Fruit fly (Drosophila melanogaster): ENCODE results near the gene CG6277.

Gene CG6277

DNA sequence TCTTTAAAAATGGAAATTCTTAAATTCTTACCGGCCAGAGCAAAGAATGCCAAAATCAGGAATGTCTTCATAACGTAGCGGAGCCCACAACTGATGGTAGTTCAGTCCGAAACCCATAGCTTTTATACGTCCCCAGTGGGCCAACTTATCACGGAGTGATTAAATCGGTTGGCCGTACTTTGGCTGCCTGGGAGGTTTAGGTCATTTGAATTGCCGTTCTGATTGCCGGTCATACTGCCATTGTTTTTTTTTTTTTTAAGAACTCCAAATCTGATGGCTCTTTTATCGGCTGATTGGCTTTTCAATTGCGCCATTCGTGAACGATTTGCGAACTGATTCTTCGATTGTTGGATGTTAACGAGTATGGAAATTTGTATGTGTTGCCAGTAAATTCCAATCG, at the start of gene CG6277:
CG6277 (minus strand) TSS at position 101 of the 400 bp plus-strand sequence.
- TF ChIP-seq psq (optimal IDR thresholded peaks at IDR 0.05) (no peak), h (optimal IDR thresholded peaks at IDR 0.05) (no peak), insv (optimal IDR thresholded peaks at IDR 0.05) (no peak), Myc (optimal IDR thresholded peaks at IDR 0.05) (no peak), Sin3A (optimal IDR thresholded peaks at IDR 0.05) (no peak), ttk (optimal IDR thresholded peaks at IDR 0.05) (no peak)

DNA sequence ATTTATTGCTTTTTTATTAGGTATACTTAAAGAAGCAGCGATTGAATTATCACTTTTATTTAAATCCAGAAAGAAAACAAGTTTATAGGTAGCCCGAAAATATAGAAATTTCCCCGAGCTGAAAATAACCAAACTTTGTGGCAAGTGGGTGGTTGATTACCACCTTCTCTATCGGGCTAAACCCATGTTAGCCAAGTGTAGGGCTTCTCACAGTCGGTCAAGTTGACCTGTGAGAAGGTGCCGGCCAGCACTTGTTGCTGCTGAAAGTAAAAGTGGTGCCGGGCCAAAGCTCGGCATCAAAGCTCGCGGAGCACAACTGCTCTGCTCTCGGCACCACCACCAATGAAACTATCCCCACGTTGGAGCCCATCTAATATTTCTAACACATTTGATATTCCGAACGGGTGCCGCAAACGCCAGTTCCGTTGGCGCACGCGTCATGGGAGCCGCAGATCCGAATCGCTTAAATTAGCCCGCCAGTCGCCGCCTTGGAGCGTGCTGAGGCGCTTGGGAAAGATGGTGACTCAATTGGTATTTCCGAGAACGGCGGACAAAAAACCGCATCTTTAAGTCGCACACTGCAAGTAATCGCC, 48.0 kb upstream of the CG6277 start:
- TF ChIP-seq psq (optimal IDR thresholded peaks at IDR 0.05): no peak
- TF ChIP-seq h (optimal IDR thresholded peaks at IDR 0.05): no peak
- no peak for TF ChIP-seq Myc (optimal IDR thresholded peaks at IDR 0.05)
- no peak for TF ChIP-seq insv (optimal IDR thresholded peaks at IDR 0.05)
- no peak for TF ChIP-seq ttk (optimal IDR thresholded peaks at IDR 0.05)
- no peak for TF ChIP-seq Sin3A (optimal IDR thresholded peaks at IDR 0.05)

DNA sequence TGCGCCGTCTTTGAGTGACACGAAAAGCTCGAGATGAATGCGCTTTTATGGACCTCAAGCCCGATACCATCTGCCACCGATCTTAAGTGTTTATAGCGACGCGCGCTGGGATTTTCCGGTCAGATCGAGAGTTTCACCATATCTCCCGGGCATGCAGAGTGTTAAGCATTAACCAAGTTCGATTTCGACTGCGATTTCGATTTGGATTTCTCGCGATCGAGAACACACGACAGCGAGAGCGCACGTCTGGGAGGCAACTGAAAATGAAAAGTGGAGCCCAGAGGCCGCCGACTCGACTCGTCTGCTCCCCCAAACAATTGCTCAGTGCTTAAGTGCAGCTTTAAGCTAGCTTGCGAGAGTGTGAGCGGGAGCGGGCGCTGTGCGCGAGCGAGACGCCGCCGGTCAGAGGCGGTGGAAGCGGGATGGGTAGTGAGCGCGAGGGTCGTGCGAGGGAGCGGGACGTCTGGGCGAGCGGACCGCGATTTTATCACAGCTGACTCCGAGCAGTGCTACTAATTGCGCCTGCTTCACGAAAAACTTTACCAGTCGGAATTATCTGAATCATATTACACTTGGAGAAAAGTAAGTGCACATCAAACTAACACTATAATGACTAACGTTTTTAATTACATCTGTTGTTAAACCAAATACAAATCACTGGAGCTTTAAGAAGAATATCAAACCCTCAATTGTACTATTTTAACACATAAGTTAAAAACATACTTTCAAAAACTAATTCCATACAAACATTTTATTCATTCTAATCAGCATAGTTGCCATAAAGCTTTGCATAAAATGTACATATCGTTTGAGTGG, 47.0 kb upstream of the CG6277 start, which contains the start of gene spz:
spz (minus strand) TSS at position 261 of the 816 bp plus-strand sequence.
- no peak for TF ChIP-seq Sin3A (optimal IDR thresholded peaks at IDR 0.05)
- TF ChIP-seq ttk (optimal IDR thresholded peaks at IDR 0.05): no peak
- no peak for TF ChIP-seq Myc (optimal IDR thresholded peaks at IDR 0.05)
- no peak for TF ChIP-seq psq (optimal IDR thresholded peaks at IDR 0.05)
- TF ChIP-seq h (optimal IDR thresholded peaks at IDR 0.05): no peak
- no peak for TF ChIP-seq insv (optimal IDR thresholded peaks at IDR 0.05)

DNA sequence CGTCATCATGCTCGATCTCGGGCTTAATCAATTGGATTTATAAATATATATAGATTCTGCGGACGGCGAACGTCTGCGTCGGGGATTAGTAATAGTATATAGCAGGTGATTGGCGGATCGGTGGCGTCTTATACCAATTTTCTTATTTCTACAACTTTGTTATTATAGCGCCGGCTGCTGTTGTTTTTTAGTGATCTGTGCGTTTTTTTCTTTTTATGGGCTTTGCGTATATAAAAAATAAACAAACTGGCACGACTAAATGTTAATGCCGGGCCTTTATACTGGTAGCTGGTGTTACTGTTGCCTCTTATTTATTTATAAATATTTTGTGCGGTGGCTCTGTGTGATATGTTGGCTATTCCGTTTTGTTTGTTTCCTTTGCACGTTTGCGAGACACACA, 46.2 kb upstream of the CG6277 start:
- TF ChIP-seq Sin3A (optimal IDR thresholded peaks at IDR 0.05): no peak
- TF ChIP-seq psq (optimal IDR thresholded peaks at IDR 0.05): no peak
- no peak for TF ChIP-seq ttk (optimal IDR thresholded peaks at IDR 0.05)
- no peak for TF ChIP-seq insv (optimal IDR thresholded peaks at IDR 0.05)
- TF ChIP-seq h (optimal IDR thresholded peaks at IDR 0.05): no peak
- TF ChIP-seq Myc (optimal IDR thresholded peaks at IDR 0.05): no peak

DNA sequence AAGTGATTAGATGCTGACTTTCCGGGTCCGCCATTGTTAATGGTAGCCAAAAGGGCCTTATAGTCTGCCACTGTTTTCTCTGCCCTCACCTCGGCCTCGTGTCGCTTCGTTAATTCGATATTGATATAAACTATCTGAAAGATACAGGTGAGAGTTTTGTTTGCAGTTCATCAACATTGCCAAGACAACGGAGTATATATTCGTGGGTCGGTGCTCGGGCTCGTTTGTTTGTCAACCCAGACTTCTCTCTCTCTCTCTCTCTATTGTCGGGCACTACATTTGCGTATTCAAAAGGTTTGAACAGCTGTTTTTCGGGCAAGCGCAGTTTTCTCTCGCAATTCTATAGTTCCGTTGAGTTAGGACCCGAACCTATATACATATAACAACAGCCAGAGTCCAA, 44.3 kb upstream of the CG6277 start:
- TF ChIP-seq Myc (optimal IDR thresholded peaks at IDR 0.05) (no peak), Sin3A (optimal IDR thresholded peaks at IDR 0.05) (no peak)

DNA sequence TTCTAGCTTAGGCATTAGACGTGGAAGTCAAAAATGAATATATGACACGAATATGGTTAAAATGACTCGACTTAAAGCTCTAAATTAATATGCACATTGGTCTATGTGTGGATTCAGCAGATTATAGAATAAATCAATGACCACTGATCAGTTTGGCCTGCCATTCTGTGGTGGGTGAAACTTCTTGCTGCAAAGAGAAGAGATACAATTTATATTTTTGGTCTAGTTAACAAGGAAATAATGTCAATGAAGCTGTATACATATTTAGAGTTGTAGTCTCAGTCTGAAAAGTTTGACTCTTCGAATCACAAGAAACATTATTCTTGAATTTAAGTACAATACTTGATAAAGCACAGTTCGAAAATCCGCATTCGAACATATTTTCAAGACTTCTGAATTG, 42.1 kb upstream of the CG6277 start, which contains the start of gene CG43935:
CG43935 (plus strand) TSS at position 301 of the 400 bp plus-strand sequence.
- TF ChIP-seq h (optimal IDR thresholded peaks at IDR 0.05): no peak
- TF ChIP-seq insv (optimal IDR thresholded peaks at IDR 0.05): no peak
- no peak for TF ChIP-seq psq (optimal IDR thresholded peaks at IDR 0.05)
- no peak for TF ChIP-seq Sin3A (optimal IDR thresholded peaks at IDR 0.05)
- no peak for TF ChIP-seq ttk (optimal IDR thresholded peaks at IDR 0.05)
- TF ChIP-seq Myc (optimal IDR thresholded peaks at IDR 0.05): no peak

DNA sequence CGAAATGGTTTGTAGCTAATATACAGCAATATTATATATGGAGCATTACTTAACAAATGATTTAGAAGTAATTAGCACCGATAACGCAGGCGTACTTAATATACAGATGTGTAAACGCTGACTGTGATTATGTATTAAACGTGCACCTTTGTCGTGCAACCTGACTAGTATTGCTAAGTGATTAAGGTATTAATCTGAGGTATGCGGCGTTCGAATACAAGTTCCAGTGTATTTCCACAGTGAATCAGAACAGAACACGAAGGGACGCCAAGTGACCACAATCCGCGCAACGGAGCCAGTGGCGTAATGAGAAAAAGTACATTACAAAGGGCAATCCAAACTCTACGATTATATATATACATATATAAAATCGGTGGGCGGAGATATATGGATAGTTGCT, 41.1 kb upstream of the CG6277 start, which contains the start of gene Nep5:
Nep5 (minus strand) TSS at position 101 of the 400 bp plus-strand sequence.
- TF ChIP-seq insv (optimal IDR thresholded peaks at IDR 0.05) (no peak), h (optimal IDR thresholded peaks at IDR 0.05) (no peak), Sin3A (optimal IDR thresholded peaks at IDR 0.05) (no peak), Myc (optimal IDR thresholded peaks at IDR 0.05) (no peak), ttk (optimal IDR thresholded peaks at IDR 0.05) (no peak), psq (optimal IDR thresholded peaks at IDR 0.05) (no peak)

DNA sequence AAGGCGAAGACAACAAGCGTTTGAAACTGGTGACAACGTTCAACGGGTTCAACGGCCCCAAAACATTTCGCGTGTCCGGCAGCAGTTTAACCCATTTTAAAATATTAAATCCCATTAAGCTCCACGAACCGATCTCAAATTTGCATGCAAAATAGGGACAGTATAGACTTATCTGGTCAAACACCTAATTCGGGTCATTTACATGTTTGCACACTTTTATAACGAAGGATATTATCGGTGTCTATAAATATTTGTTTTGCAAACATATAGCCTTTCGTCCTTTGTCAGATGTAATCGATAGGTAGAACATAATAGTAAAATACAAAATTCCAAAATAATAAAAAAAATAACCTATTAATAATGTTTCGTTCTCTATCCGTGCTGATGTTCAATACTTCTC, 38.9 kb upstream of the CG6277 start, which contains the start of gene CG34292:
CG34292 (plus strand) TSS at position 301 of the 400 bp plus-strand sequence.
- no peak for TF ChIP-seq insv (optimal IDR thresholded peaks at IDR 0.05)
- TF ChIP-seq ttk (optimal IDR thresholded peaks at IDR 0.05): no peak
- no peak for TF ChIP-seq h (optimal IDR thresholded peaks at IDR 0.05)
- TF ChIP-seq Sin3A (optimal IDR thresholded peaks at IDR 0.05): no peak
- TF ChIP-seq Myc (optimal IDR thresholded peaks at IDR 0.05): no peak
- TF ChIP-seq psq (optimal IDR thresholded peaks at IDR 0.05): no peak

DNA sequence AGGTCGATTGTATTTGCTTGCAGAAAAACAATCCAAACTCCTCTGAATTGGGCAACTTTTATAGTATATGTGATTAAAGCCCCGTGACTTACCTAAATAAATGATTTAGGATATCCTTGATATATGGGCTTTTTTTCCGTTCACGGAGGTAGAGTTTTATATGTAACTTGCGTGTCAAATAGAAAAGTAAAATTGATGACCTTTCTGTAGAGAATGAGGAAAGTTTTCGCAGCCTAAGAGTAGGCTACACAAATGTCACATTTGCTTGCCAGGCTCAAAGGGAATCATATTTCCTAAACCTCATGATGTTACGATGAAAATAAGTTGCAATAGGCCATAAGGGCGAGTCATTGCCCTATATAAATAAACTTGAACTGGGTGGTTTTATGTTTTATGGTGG, 33.1 kb upstream of the CG6277 start:
- no peak for TF ChIP-seq Myc (optimal IDR thresholded peaks at IDR 0.05)
- TF ChIP-seq insv (optimal IDR thresholded peaks at IDR 0.05): no peak
- TF ChIP-seq psq (optimal IDR thresholded peaks at IDR 0.05): no peak
- TF ChIP-seq h (optimal IDR thresholded peaks at IDR 0.05): no peak
- no peak for TF ChIP-seq Sin3A (optimal IDR thresholded peaks at IDR 0.05)
- no peak for TF ChIP-seq ttk (optimal IDR thresholded peaks at IDR 0.05)

DNA sequence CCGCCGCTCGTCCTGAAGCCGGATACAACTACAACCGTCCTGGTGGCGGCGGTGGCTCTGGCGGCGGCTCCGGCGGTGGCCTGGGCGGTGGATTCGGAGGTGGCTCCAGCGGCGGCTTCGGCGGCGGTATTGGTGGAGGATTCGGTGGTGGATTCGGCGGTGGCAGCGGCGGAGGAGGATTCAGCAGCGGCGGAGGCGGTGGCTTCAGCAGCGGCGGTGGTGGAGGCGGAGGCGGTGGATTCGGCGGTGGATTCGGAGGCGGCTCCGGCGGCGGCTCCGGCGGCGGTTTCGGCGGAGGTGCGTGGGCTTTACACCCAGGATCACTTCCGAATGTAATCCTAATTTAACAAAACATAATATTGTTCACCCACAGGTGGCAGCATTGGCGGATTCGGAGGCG, 26.5 kb upstream of the CG6277 start:
- TF ChIP-seq h (optimal IDR thresholded peaks at IDR 0.05) (no peak), Myc (optimal IDR thresholded peaks at IDR 0.05) (no peak), insv (optimal IDR thresholded peaks at IDR 0.05) (no peak), psq (optimal IDR thresholded peaks at IDR 0.05) (no peak), ttk (optimal IDR thresholded peaks at IDR 0.05) (no peak), Sin3A (optimal IDR thresholded peaks at IDR 0.05) (no peak)

DNA sequence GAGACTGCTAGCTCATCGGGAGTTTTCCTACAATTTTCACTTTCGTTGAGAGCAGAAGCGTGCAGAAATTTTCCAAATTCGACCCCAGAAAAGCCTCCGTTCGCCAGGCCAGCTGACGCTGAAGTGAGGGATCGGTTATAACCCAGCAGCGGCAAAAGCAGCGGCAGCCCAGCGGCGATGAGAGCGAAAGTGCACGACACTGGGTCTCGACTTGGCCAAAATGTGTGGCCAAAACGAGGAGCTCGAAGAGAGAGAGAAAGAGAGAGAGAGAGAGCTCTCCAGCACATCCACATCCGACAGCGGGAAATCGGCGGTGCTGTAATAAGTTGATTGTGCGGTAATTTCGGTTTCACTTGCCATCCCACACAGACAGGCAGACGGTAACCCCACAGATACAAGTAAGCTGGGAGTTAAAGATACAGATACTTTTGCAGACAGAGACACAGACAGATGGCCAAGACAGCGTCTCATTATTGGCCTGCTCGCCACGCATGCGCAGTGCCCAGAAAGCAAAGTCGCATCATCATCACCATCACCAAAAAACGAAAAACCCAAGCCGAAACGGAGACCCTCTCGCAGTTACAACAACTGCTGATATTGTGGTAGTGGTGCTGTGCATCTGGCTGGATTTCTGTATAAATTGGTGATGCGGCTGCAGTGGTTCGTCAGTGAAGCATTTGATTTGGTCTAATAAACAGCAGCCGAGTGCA, 25.7 kb upstream of the CG6277 start, which contains the start of gene TwdlT:
TwdlT (plus strand) TSS at position 660 of the 710 bp plus-strand sequence.
- TF ChIP-seq Sin3A (optimal IDR thresholded peaks at IDR 0.05): no peak
- TF ChIP-seq Myc (optimal IDR thresholded peaks at IDR 0.05): no peak
- no peak for TF ChIP-seq ttk (optimal IDR thresholded peaks at IDR 0.05)
- no peak for TF ChIP-seq psq (optimal IDR thresholded peaks at IDR 0.05)
- no peak for TF ChIP-seq insv (optimal IDR thresholded peaks at IDR 0.05)
- no peak for TF ChIP-seq h (optimal IDR thresholded peaks at IDR 0.05)

DNA sequence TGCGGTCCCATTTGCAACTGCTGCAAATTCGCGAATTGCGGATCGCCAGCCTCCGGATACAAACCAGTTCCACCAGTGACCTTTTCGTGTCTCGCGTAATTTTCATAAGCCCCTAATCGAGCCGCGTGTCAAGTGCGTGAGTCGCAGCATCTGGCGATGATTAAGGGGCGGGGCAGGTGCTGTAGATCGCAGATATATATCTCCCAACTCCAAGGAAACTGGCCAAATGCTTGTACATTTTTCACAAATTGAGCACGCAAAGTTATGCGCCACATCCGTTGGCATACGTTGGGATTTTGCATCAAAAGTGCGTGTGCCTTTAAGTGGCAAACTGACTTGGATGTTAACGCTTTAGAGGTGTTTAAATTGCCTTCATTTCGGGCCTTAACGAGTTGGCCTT, 17.0 kb upstream of the CG6277 start:
- no peak for TF ChIP-seq ttk (optimal IDR thresholded peaks at IDR 0.05)

Data from Kc167 (cell line).